Fruit fly (Drosophila melanogaster) whole organism, embryonic: Measurements from ENCODE around the gene CG5938.

Experiments used
- Aef1 ChIP-seq: fragments of 200-800 bp; sonication (Bioruptor generic); IDR thresholded peaks from 3 replicates; pipeline ENCODE4 v1.3.6; 2022; ENCODE audit warnings: missing biosample characterization, missing genetic modification characterization
- BEAF-32 ChIP-seq: fragments of 200-800 bp; sonication (Bioruptor generic); optimal IDR thresholded peaks from 3 replicates; lab custom pipeline; 2017; ENCODE audit warnings: missing biosample characterization, missing genetic modification characterization, mild to moderate bottlenecking, moderate library complexity, missing genetic modification reagents
- CG10366 ChIP-seq: fragments of 200-800 bp; sonication (Bioruptor generic); IDR thresholded peaks from 2 replicates; pipeline ENCODE4 v1.3.6; 2022; ENCODE audit warnings: missing biosample characterization, missing genetic modification characterization
- CG1602 ChIP-seq: fragments of 200-800 bp; sonication (Bioruptor generic); optimal IDR thresholded peaks from 3 replicates; lab custom pipeline; 2016; ENCODE audit warnings: missing biosample characterization, missing genetic modification characterization
- CG16779 ChIP-seq: fragments of 200-800 bp; sonication (Bioruptor generic); IDR thresholded peaks from 2 replicates; pipeline ENCODE4 v1.3.6; 2022; ENCODE audit warnings: missing biosample characterization, missing genetic modification characterization
- CG17186 ChIP-seq: fragments of 200-800 bp; sonication (Bioruptor generic); optimal IDR thresholded peaks from 3 replicates; lab custom pipeline; 2017; ENCODE audit warnings: missing biosample characterization, missing genetic modification reagents, missing genetic modification characterization
- CG17361 ChIP-seq: fragments of 200-800 bp; sonication (Bioruptor generic); IDR thresholded peaks from 3 replicates; pipeline ENCODE4 v1.3.6; 2022; ENCODE audit warnings: missing biosample characterization, missing genetic modification characterization
- CG4707 ChIP-seq: fragments of 200-800 bp; sonication (Bioruptor generic); optimal IDR thresholded peaks from 2 replicates; lab custom pipeline; 2018; ENCODE audit warnings: missing biosample characterization, mild to moderate bottlenecking, missing genetic modification characterization, moderate library complexity
- CG4730 ChIP-seq: fragments of 200-800 bp; sonication (Bioruptor generic); IDR thresholded peaks from 2 replicates; pipeline ENCODE4 v1.3.6; 2022; ENCODE audit warnings: missing biosample characterization, missing genetic modification characterization
- CG7745 ChIP-seq: fragments of 200-800 bp; sonication (Bioruptor generic); optimal IDR thresholded peaks from 2 replicates; lab custom pipeline; 2018; ENCODE audit warnings: missing biosample characterization, mild to moderate bottlenecking, missing genetic modification characterization, moderate library complexity
- Chrac-16 ChIP-seq: fragments of 200-800 bp; sonication (Bioruptor generic); optimal IDR thresholded peaks from 3 replicates; lab custom pipeline; 2016; ENCODE audit warnings: missing biosample characterization, missing genetic modification characterization
- Deaf1 ChIP-seq: fragments of 200-800 bp; optimal IDR thresholded peaks from 3 replicates; lab custom pipeline; 2019; ENCODE audit warnings: missing biosample characterization, mild to moderate bottlenecking, missing genetic modification characterization, moderate library complexity
- Dfd ChIP-seq, 2 experiments: fragments of >200 bp; optimal IDR thresholded peaks; 2 replicates each; lab custom pipeline; 2017; ENCODE audit warnings: missing biosample characterization in 2 of 2, missing genetic modification characterization in 2 of 2
- Dip3 ChIP-seq: fragments of 200-800 bp; sonication (Bioruptor generic); optimal IDR thresholded peaks from 3 replicates; lab custom pipeline; 2016; ENCODE audit warnings: missing biosample characterization, missing genetic modification characterization
- Dref ChIP-seq: fragments of 200-800 bp; sonication (Bioruptor generic); IDR thresholded peaks from 2 replicates; pipeline ENCODE4 v1.3.6; 2022; ENCODE audit warnings: missing biosample characterization, missing genetic modification characterization
- Fer1 ChIP-seq: fragments of 200-800 bp; sonication (Bioruptor generic); optimal IDR thresholded peaks from 2 replicates; lab custom pipeline; 2017; ENCODE audit warnings: missing biosample characterization, mild to moderate bottlenecking, missing genetic modification characterization
- HLH3B ChIP-seq: fragments of 200-800 bp; sonication (Bioruptor generic); IDR thresholded peaks from 2 replicates; pipeline ENCODE4 v1.3.6; 2022; ENCODE audit warnings: missing biosample characterization, missing genetic modification characterization
- HmgD ChIP-seq: fragments of 200-800 bp; sonication (Bioruptor generic); optimal IDR thresholded peaks from 3 replicates; lab custom pipeline; 2016; ENCODE audit warnings: missing biosample characterization, missing genetic modification characterization
- Hmx ChIP-seq: fragments of 200-800 bp; sonication (Bioruptor generic); optimal IDR thresholded peaks from 2 replicates; lab custom pipeline; 2016; ENCODE audit warnings: missing biosample characterization, missing genetic modification characterization
- NC2β ChIP-seq: fragments of 200-800 bp; sonication (Bioruptor generic); optimal IDR thresholded peaks from 2 replicates; lab custom pipeline; 2016; ENCODE audit warnings: missing biosample characterization, missing genetic modification characterization
- Nf-YB ChIP-seq: fragments of 200-800 bp; sonication (Bioruptor generic); optimal IDR thresholded peaks from 3 replicates; lab custom pipeline; 2019; ENCODE audit warnings: missing biosample characterization, mild to moderate bottlenecking, missing genetic modification characterization, moderate library complexity
- Nf-YC ChIP-seq: fragments of 200-800 bp; optimal IDR thresholded peaks from 3 replicates; lab custom pipeline; 2019; ENCODE audit warnings: missing biosample characterization, mild to moderate bottlenecking, missing genetic modification characterization, moderate library complexity
- PHDP ChIP-seq: fragments of 200-800 bp; sonication (Bioruptor generic); optimal IDR thresholded peaks from 3 replicates; lab custom pipeline; 2018; ENCODE audit warnings: missing biosample characterization, mild to moderate bottlenecking, missing genetic modification characterization, moderate library complexity
- Poxn ChIP-seq: fragments of 200-800 bp; sonication (Bioruptor generic); IDR thresholded peaks from 2 replicates; pipeline ENCODE4 v1.3.6; 2022; ENCODE audit warnings: missing biosample characterization, missing genetic modification characterization
- Sry-δ ChIP-seq: fragments of 200-800 bp; sonication (Bioruptor generic); optimal IDR thresholded peaks from 2 replicates; lab custom pipeline; 2016; ENCODE audit warnings: missing biosample characterization, missing genetic modification characterization
- Tbp ChIP-seq: fragments of >200 bp; optimal IDR thresholded peaks from 2 replicates; lab custom pipeline; 2018; ENCODE audit warnings: missing biosample characterization, missing genetic modification characterization
- Trl ChIP-seq, 3 experiments: fragments of >200 bp in 2 of 3; fragments of 200-800 bp in 1 of 3; sonication (Bioruptor generic) in 1 of 3; optimal IDR thresholded peaks; 2 replicates in 1 of 3; 3 replicates in 2 of 3; lab custom pipeline; 2016 to 2017; ENCODE audit warnings: missing biosample characterization in 1 of 3, missing genetic modification characterization in 1 of 3
- Xrp1 ChIP-seq: fragments of 200-800 bp; sonication (Bioruptor generic); IDR thresholded peaks from 2 replicates; pipeline ENCODE4 v1.3.6; 2022; ENCODE audit warnings: missing biosample characterization, missing genetic modification characterization
- ci ChIP-seq: fragments of 200-800 bp; sonication (Bioruptor generic); IDR thresholded peaks from 3 replicates; pipeline ENCODE4 v1.3.6; 2022; ENCODE audit warnings: missing biosample characterization, missing genetic modification characterization
- da ChIP-seq: fragments of 200-800 bp; sonication (Bioruptor generic); optimal IDR thresholded peaks from 2 replicates; lab custom pipeline; 2016; ENCODE audit warnings: missing biosample characterization, missing genetic modification characterization
- disco-r ChIP-seq: fragments of 200-800 bp; sonication (Bioruptor generic); optimal IDR thresholded peaks from 2 replicates; lab custom pipeline; 2016; ENCODE audit warnings: missing biosample characterization, missing genetic modification characterization
- dmrt99B ChIP-seq: fragments of 200-800 bp; sonication (Bioruptor generic); optimal IDR thresholded peaks from 2 replicates; lab custom pipeline; 2018; ENCODE audit warnings: missing biosample characterization, mild to moderate bottlenecking, missing genetic modification characterization, moderate library complexity
- dysf ChIP-seq: fragments of 200-800 bp; sonication (Bioruptor generic); IDR thresholded peaks from 3 replicates; pipeline ENCODE4 v1.3.6; 2022; ENCODE audit warnings: missing biosample characterization, missing genetic modification characterization
- en ChIP-seq: fragments of 200-800 bp; sonication (Bioruptor generic); optimal IDR thresholded peaks from 2 replicates; lab custom pipeline; 2016; ENCODE audit warnings: missing biosample characterization, missing genetic modification characterization
- exex ChIP-seq: fragments of 200-800 bp; sonication (Bioruptor generic); optimal IDR thresholded peaks from 4 replicates; lab custom pipeline; 2018; ENCODE audit warnings: missing biosample characterization, mild to moderate bottlenecking, missing genetic modification characterization, moderate library complexity
- fd102C ChIP-seq: fragments of 200-800 bp; sonication (Bioruptor generic); optimal IDR thresholded peaks from 2 replicates; lab custom pipeline; 2018; ENCODE audit warnings: missing biosample characterization, mild to moderate bottlenecking, missing genetic modification characterization, moderate library complexity
- gsb ChIP-seq: fragments of 200-800 bp; sonication (Bioruptor generic); IDR thresholded peaks from 2 replicates; pipeline ENCODE4 v1.3.6; 2022; ENCODE audit warnings: missing biosample characterization, missing genetic modification characterization
- ham ChIP-seq: fragments of 200-800 bp; sonication (Bioruptor generic); IDR thresholded peaks from 2 replicates; pipeline ENCODE4 v1.3.6; 2022; ENCODE audit warnings: missing biosample characterization, missing genetic modification characterization
- ken ChIP-seq: fragments of 200-800 bp; sonication (Bioruptor generic); IDR thresholded peaks from 3 replicates; pipeline ENCODE4 v1.3.6; 2022; ENCODE audit warnings: missing biosample characterization, missing genetic modification characterization
- lilli ChIP-seq: fragments of 200-800 bp; sonication (Bioruptor generic); optimal IDR thresholded peaks from 3 replicates; lab custom pipeline; 2016; ENCODE audit warnings: missing biosample characterization, missing genetic modification characterization
- maf-S ChIP-seq: fragments of 200-800 bp; sonication (Bioruptor generic); optimal IDR thresholded peaks from 2 replicates; lab custom pipeline; 2016; ENCODE audit warnings: missing biosample characterization, missing genetic modification characterization
- prd ChIP-seq, 3 experiments: fragments of >200 bp in 2 of 3; fragments of 200-800 bp in 1 of 3; sonication (Bioruptor generic) in 1 of 3; optimal IDR thresholded peaks in 2 of 3; IDR thresholded peaks in 1 of 3; 2 replicates in 2 of 3; 3 replicates in 1 of 3; pipeline versions ENCODE4 v1.3.6 to Lab custom; 2017 to 2022; ENCODE audit warnings: missing biosample characterization in 1 of 3, missing genetic modification characterization in 1 of 3
- pum ChIP-seq: fragments of 200-800 bp; sonication (Bioruptor generic); optimal IDR thresholded peaks from 2 replicates; lab custom pipeline; 2016; ENCODE audit warnings: missing biosample characterization, missing genetic modification characterization
- ro ChIP-seq: fragments of 200-800 bp; sonication (Bioruptor generic); IDR thresholded peaks from 2 replicates; pipeline ENCODE4 v1.3.6; 2022; ENCODE audit warnings: missing biosample characterization, missing genetic modification characterization
- schlank ChIP-seq: fragments of 200-800 bp; sonication (Bioruptor generic); optimal IDR thresholded peaks from 2 replicates; lab custom pipeline; 2018; ENCODE audit warnings: missing biosample characterization, mild to moderate bottlenecking, missing genetic modification characterization
- sd ChIP-seq: fragments of 200-800 bp; sonication (Bioruptor generic); optimal IDR thresholded peaks from 3 replicates; lab custom pipeline; 2018; ENCODE audit warnings: missing biosample characterization, mild to moderate bottlenecking, missing genetic modification characterization, moderate library complexity
- ssp ChIP-seq: fragments of 200-800 bp; sonication (Bioruptor generic); IDR thresholded peaks from 2 replicates; pipeline ENCODE4 v1.3.6; 2022; ENCODE audit warnings: missing biosample characterization, missing genetic modification characterization
- usp ChIP-seq: fragments of >200 bp; optimal IDR thresholded peaks from 2 replicates; lab custom pipeline; 2017; ENCODE audit warnings: missing biosample characterization, missing genetic modification characterization

Gene CG5938

DNA sequence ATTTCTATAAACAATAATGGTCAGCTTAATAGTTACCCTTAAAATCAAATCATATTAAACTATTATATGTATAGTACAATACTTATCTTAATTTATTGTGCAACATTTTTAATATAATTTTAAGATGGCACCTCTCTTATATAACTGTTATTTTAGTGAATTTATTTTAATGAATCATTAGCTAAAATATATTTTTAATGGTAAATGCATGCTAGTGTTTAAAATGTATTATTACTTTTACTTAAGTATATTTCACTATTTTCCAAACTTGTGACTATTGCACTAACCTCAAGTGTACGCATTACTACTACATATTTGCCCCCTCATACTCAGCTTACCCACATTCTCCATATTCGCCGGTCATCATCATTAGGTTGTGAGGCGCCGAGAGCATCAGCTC is 28.3 kb upstream of the CG5938 start (continued):
- TF ChIP-seq NC2β (GFP tag; lab: Kevin White, UChicago) (no peak), ken (GFP tag; lab: Robert Waterston, UW) (no peak), Hmx (no peak), Nf-YB (GFP tag; lab: Kevin White, UChicago) (peak; percentile 71), prd (optimal IDR thresholded peaks at IDR 0.05; lab: Kevin White, UChicago) (no peak), prd (GFP tag; IDR thresholded peaks at IDR 0.05; lab: Robert Waterston, UW) (peak; percentile 5; the same call in 1 of the 3 replicates), Sry-δ (GFP tag; lab: Kevin White, UChicago) (no peak), Fer1 (GFP tag; lab: Kevin White, UChicago) (peak; percentile 81), HLH3B (GFP tag; lab: Robert Waterston, UW) (peak; percentile 69), CG17361 (GFP tag; lab: Robert Waterston, UW) (peak; percentile 94), CG10366 (GFP tag; lab: Robert Waterston, UW) (0 out of 2 replicates have a peak, but pooled peaks have one; percentile 12), PHDP (peak; percentile 92), CG4730 (GFP tag; lab: Robert Waterston, UW) (peak; percentile 31; the same call in 1 of the 2 replicates), BEAF-32 (no peak), Dip3 (GFP tag; lab: Kevin White, UChicago) (no peak), Dfd (GFP tag; optimal IDR thresholded peaks at IDR 0.05; lab: Kevin White, UChicago) (no peak), ci (peak; percentile 59; the same call in 2 of the 3 replicates), CG16779 (no peak), ham (GFP tag; lab: Robert Waterston, UW) (no peak), CG4707 (GFP tag; lab: Kevin White, UChicago) (peak; percentile 1), Tbp (GFP tag; lab: Kevin White, UChicago) (no peak), disco-r (GFP tag; lab: Kevin White, UChicago) (no peak), exex (tag; lab: Kevin White, UChicago) (no peak), Aef1 (GFP tag; lab: Robert Waterston, UW) (no peak), CG1602 (peak; percentile 51), da (GFP tag; lab: Kevin White, UChicago) (no peak), HmgD (no peak), schlank (tag; lab: Kevin White, UChicago) (no peak), en (GFP tag; lab: Kevin White, UChicago) (no peak), fd102C (GFP tag; lab: Kevin White, UChicago) (no peak), ro (GFP tag; lab: Robert Waterston, UW) (peak; percentile 13; the same call in 1 of the 2 replicates), ssp (no peak), Poxn (GFP tag; lab: Robert Waterston, UW) (no peak), pum (GFP tag; lab: Kevin White, UChicago) (no peak), lilli (GFP tag; lab: Kevin White, UChicago) (peak; percentile 1), CG17186 (no peak), dysf (GFP tag; lab: Robert Waterston, UW) (peak; percentile 73), dmrt99B (peak; percentile 92), Chrac-16 (GFP tag; lab: Kevin White, UChicago) (peak; percentile 69), Dref (GFP tag; lab: Robert Waterston, UW) (no peak), Xrp1 (GFP tag; lab: Robert Waterston, UW) (peak; percentile 79), Trl (optimal IDR thresholded peaks at IDR 0.05; lab: Kevin White, UChicago) (no peak), Trl (GFP tag; optimal IDR thresholded peaks at IDR 0.05; lab: Kevin White, UChicago) (no peak)
- TF ChIP-seq, all 482 proteins: peak for 224

DNA sequence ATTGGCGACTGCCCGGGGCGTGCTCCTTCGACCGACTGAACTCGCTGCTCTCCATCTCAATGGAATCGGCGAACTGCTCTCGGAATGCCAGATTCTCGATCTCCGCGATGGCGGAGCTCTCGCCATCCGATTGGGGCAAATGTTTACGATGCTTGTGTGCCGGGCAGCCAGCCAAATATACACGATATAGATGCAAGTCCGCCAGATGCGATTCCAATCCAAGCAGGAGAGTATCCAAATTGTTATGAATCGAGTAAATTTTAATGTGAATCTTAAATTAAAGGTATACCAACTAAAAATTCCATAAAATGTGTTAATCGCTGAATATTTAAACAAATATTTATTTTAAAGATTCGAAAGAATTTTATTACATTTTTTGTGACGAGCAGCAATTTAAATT is 26.7 kb upstream of the CG5938 start, which contains the start of gene CG5984:
Gene CG5984 (minus strand): TSS at position 101 of the 400 bp plus-strand sequence.
- TF ChIP-seq CG7745 (no peak), Nf-YC (tag; lab: Kevin White, UChicago) (peak; percentile 37), gsb (GFP tag; lab: Robert Waterston, UW) (no peak), sd (tag; lab: Kevin White, UChicago) (peak; percentile 88), maf-S (GFP tag; lab: Kevin White, UChicago) (no peak), Deaf1 (peak; percentile 32), usp (GFP tag; lab: Kevin White, UChicago) (no peak)
- TF ChIP-seq, all 482 proteins: peak for 3
